Worm (Caenorhabditis elegans) whole organism, young adult: ENCODE results near the gene stim-1.

Experiments
- F52B5.7 ChIP-seq: sonication (generic microtip); optimal IDR thresholded peaks from 2 replicates; lab custom pipeline; 2016; ENCODE audit warnings: mild to moderate bottlenecking, missing genetic modification characterization, missing compliant biosample characterization
- nfya-2 ChIP-seq: fragments of 200-800 bp; sonication (Bioruptor generic); IDR thresholded peaks from 2 replicates; pipeline ENCODE4 v1.3.6; 2022; ENCODE audit warnings: missing genetic modification reagents, missing genetic modification characterization, missing compliant biosample characterization
- snpc-1.1 ChIP-seq: sonication (generic microtip); optimal IDR thresholded peaks from 2 replicates; lab custom pipeline; 2017; ENCODE audit warnings: missing genetic modification characterization, mild to moderate bottlenecking, missing compliant biosample characterization, antibody characterized with exemption, moderate library complexity, missing genotype, missing genetic modification reagents; ENCODE audit not compliant: insufficient read depth

DNA sequence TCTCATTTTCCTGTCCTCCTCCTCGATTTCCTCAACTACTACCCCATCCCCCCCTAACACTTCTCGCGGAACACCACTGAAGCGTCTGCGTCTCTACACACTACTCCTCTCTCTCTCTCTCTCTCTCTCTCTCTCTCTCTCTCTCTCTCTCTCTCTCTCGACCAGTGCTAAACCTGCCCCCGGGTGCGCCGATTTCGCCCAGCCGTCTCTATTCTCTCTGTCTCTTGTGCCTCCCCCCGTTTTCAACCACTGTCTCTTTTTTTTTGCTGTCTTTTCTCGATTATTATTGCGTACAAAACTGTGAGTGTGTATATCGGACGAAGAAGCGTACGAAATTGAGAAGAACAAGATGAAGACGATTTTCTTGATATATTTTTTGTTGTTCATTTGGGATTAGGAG is 14.4 kb upstream of the stim-1 start:
- TF ChIP-seq snpc-1.1 = no peak
- TF ChIP-seq F52B5.7 (tag; lab: Kevin White, UChicago) = no peak
- no peak for TF ChIP-seq nfya-2
